Worm (Caenorhabditis elegans) whole organism, midembryonic: ENCODE results near the gene nhr-179.

ENCODE experiments used
- T22C8.4 ChIP-seq: fragments of 200-800 bp; sonication (Bioruptor generic); IDR thresholded peaks from 2 replicates; pipeline ENCODE4 v1.3.6; 2022; ENCODE audit warnings: missing genetic modification characterization, missing compliant biosample characterization
- cog-1 ChIP-seq: sonication (generic microtip); optimal IDR thresholded peaks from 2 replicates; lab custom pipeline; 2016; ENCODE audit warnings: missing genetic modification characterization, missing compliant biosample characterization
- flt-1 ChIP-seq: fragments of 200-800 bp; sonication (Bioruptor generic); IDR thresholded peaks from 2 replicates; pipeline ENCODE4 v1.3.6; 2022; ENCODE audit warnings: missing genetic modification characterization, missing compliant biosample characterization
- klf-2 ChIP-seq: fragments of 200-800 bp; sonication (Bioruptor generic); conservative IDR thresholded peaks from 2 replicates; pipeline ENCODE4 v1.3.6; 2022; ENCODE audit warnings: missing genetic modification reagents, missing genetic modification characterization, missing compliant biosample characterization
- med-1 ChIP-seq: sonication (generic microtip); optimal IDR thresholded peaks from 2 replicates; lab custom pipeline; 2017; ENCODE audit warnings: missing genetic modification characterization, mild to moderate bottlenecking, missing compliant biosample characterization, antibody characterized with exemption, missing genetic modification reagents; ENCODE audit not compliant: insufficient read depth
- ref-1 ChIP-seq: fragments of 200-800 bp; sonication (Bioruptor generic); conservative IDR thresholded peaks from 2 replicates; pipeline ENCODE4 v1.3.6; 2022; ENCODE audit warnings: missing genetic modification reagents, missing genetic modification characterization, missing compliant biosample characterization
- tab-1 ChIP-seq: fragments of 200-800 bp; sonication (Bioruptor generic); IDR thresholded peaks from 2 replicates; pipeline ENCODE4 v1.3.6; 2022; ENCODE audit warnings: missing genetic modification characterization, missing compliant biosample characterization
- ztf-23 ChIP-seq: fragments of 200-800 bp; sonication (Bioruptor generic); IDR thresholded peaks from 2 replicates; pipeline ENCODE4 v1.3.6; 2022; ENCODE audit warnings: missing genetic modification reagents, missing genetic modification characterization, missing compliant biosample characterization
- ztf-29 ChIP-seq: fragments of 200-800 bp; sonication (Bioruptor generic); IDR thresholded peaks from 2 replicates; pipeline ENCODE4 v1.3.6; 2022; ENCODE audit warnings: missing genetic modification reagents, missing genetic modification characterization, missing compliant biosample characterization

The nhr-179 gene

ce11 chrV:1593799-1594420 lies 24.8 kb downstream of the nhr-179 start, which contains the start of gene F16B4.4:
F16B4.4 (plus strand) TSS chrV:1594019.
- TF ChIP-seq ztf-29 (GFP tag; lab: Robert Waterston, UW) (no peak), ref-1 (GFP tag; lab: Robert Waterston, UW) (no peak)

ce11 chrV:1588128-1588527 lies 30.5 kb downstream of the nhr-179 start, which contains the start of gene F16B4.5:
F16B4.5 (plus strand) TSS chrV:1588428.
- TF ChIP-seq ztf-29 (GFP tag; lab: Robert Waterston, UW) (no peak), flt-1 (no peak), tab-1 (GFP tag; lab: Robert Waterston, UW) (no peak)

- TF ChIP-seq med-1 (no peak), T22C8.4 (GFP tag; lab: Robert Waterston, UW) (no peak), ztf-29 (GFP tag; lab: Robert Waterston, UW) (no peak), ztf-23 (GFP tag; lab: Robert Waterston, UW) (no peak), tab-1 (GFP tag; lab: Robert Waterston, UW) (no peak), klf-2 (GFP tag; lab: Robert Waterston, UW) (no peak), ref-1 (GFP tag; lab: Robert Waterston, UW) (no peak), cog-1 (tag; lab: Kevin White, UChicago) (no peak), flt-1 (no peak)
Measured at ce11 chrV:1586906-1587305, 31.8 kb downstream of the nhr-179 start, which contains the start of gene F16B4.6. F16B4.6 (plus strand) TSS chrV:1587206.

DNA sequence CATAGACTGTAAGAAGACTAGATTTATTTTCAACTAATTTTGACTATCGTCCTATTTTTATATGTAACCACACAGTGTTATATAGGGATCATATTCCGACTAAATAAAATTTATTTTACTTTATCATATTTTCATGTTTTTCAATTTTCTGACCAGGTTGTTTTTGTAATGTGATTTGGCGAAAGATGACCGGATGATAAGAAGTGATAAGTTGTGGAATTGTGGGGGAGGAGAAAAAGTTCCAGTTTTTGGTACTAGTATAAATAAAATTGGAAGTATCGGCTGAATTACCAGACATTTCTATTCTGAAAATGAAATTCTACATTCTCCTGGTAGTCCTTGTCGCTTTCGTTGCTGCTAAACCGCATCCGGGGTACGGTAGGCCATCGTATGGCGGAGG lies 33.2 kb downstream of the nhr-179 start, which contains the start of gene F16B4.7:
Gene F16B4.7, plus strand, starts transcription at position 301 of the 400 bp plus-strand sequence.
- TF ChIP-seq ref-1 (GFP tag; lab: Robert Waterston, UW) (no peak), T22C8.4 (GFP tag; lab: Robert Waterston, UW) (no peak), flt-1 (no peak), cog-1 (tag; lab: Kevin White, UChicago) (no peak), tab-1 (GFP tag; lab: Robert Waterston, UW) (no peak), ztf-23 (GFP tag; lab: Robert Waterston, UW) (no peak), klf-2 (GFP tag; lab: Robert Waterston, UW) (no peak), ztf-29 (GFP tag; lab: Robert Waterston, UW) (no peak), med-1 (no peak)

DNA sequence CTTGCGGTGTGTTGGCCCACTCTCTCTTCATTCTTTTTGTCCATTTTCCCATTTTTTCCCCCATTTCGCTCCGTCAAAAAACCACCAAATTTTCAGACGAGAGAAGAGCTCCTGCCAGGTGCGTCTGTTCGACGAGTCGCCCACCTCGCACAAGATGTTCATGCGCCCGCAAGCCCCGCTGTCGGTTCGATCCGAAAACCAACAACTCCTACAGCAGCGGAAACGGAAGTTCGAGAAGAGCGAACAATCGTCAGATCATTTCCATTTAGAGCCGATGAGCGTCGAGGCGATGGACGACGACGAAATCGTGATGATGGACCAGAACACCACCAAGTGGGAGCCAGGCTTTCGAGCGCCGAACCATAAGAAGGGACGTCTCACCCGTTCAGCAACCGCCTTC lies 35.4 kb downstream of the nhr-179 start:
- TF ChIP-seq ztf-23 (GFP tag; lab: Robert Waterston, UW) (0 out of 2 replicates have a peak, but pooled peaks have one; percentile 22), flt-1 (no peak)

DNA sequence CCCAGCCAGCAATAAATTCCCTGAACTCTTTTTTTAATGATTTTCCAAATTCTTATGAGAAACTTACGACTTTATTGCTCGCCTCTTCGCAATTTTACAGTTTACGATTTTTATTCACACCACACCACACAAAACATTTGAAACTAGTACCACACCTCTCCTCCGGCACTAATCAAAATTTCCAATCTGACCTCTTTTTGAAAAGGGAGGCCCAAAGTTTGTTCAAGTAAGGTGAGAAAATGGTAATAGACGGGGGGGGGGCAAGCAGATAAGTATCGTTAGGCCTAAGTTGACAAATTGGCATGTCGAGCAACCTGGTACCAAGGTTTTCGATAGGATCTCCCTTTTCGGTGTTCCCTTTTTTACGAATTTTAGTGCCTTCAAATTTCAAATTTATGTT lies 38.9 kb downstream of the nhr-179 start:
- TF ChIP-seq med-1 = no peak
- TF ChIP-seq klf-2 (GFP tag; lab: Robert Waterston, UW) = no peak
- no peak for TF ChIP-seq ref-1 (GFP tag; lab: Robert Waterston, UW)
- no peak for TF ChIP-seq flt-1
- no peak for TF ChIP-seq T22C8.4 (GFP tag; lab: Robert Waterston, UW)
- no peak for TF ChIP-seq cog-1 (tag; lab: Kevin White, UChicago)
- TF ChIP-seq tab-1 (GFP tag; lab: Robert Waterston, UW) = no peak
- no peak for TF ChIP-seq ztf-23 (GFP tag; lab: Robert Waterston, UW)

ce11 chrV:1578572-1579230 lies 40.0 kb downstream of the nhr-179 start:
- no peak for TF ChIP-seq ztf-29 (GFP tag; lab: Robert Waterston, UW)
- no peak for TF ChIP-seq tab-1 (GFP tag; lab: Robert Waterston, UW)
- TF ChIP-seq klf-2 (GFP tag; lab: Robert Waterston, UW) = no peak
- no peak for TF ChIP-seq flt-1

ce11 chrV:1577092-1577709 lies 41.5 kb downstream of the nhr-179 start:
- no peak for TF ChIP-seq T22C8.4 (GFP tag; lab: Robert Waterston, UW)
- no peak for TF ChIP-seq cog-1 (tag; lab: Kevin White, UChicago)
- 0 out of 2 replicates have a peak, but pooled peaks have one; percentile 37 for TF ChIP-seq ztf-29 (GFP tag; lab: Robert Waterston, UW)
- TF ChIP-seq tab-1 (GFP tag; lab: Robert Waterston, UW) = no peak
- TF ChIP-seq klf-2 (GFP tag; lab: Robert Waterston, UW) = no peak
- peak; percentile 59; the same call in 1 of the 2 replicates for TF ChIP-seq ztf-23 (GFP tag; lab: Robert Waterston, UW)
- TF ChIP-seq ref-1 (GFP tag; lab: Robert Waterston, UW) = no peak
- TF ChIP-seq flt-1 = peak; percentile 51; the same call in 1 of the 2 replicates
- TF ChIP-seq med-1 = no peak

DNA sequence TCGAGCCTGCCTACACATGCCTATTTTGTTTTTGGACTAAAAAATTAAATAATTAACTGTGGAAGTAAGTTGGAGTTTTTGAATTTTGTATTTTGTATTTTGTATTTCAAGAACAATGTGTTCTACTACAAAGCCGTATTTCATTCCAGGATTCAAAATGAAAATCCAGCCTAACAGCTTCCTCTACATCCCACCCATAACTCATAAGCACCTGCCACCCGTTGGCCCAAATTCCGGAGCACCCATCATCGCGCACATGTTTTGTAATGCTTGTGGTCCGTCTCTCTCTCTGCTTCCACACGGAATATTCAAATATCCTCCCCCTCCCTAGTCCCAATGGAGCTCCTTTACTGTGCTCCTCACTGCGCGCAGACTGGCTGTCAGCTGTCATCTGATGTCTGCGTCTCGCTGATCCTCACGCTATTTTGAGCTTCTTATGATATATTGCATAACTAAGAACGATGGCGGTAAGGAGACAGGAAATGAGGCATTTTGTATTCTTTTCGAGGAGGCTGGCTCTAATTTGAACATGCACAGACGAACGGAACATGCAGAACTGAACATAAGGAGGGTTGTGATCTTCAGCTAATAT lies 43.1 kb downstream of the nhr-179 start:
- TF ChIP-seq ztf-23 (GFP tag; lab: Robert Waterston, UW) = 0 out of 2 replicates have a peak, but pooled peaks have one; percentile 18
- no peak for TF ChIP-seq T22C8.4 (GFP tag; lab: Robert Waterston, UW)
- TF ChIP-seq flt-1 = peak; percentile 34; the same call in 1 of the 2 replicates

DNA sequence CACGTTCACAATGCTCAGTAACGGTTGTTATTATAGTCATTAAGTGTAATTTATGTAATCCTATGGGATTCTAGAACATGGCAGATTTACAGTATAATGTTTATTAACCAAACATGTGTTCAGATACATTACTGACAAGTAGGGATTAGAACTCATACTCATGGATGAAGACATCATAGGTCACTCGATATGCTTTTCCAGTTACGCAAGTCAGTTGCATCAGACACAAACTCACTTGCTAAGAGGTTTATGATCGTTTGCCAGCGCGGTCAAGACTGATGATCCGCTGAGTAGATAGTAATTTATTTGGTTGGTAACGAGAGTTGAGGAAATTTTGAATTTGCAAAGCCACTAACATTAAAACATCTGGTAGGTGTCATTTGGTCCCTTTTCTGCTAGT lies 44.1 kb downstream of the nhr-179 start:
- TF ChIP-seq med-1 (no peak), flt-1 (no peak), klf-2 (GFP tag; lab: Robert Waterston, UW) (no peak), ztf-29 (GFP tag; lab: Robert Waterston, UW) (no peak), ztf-23 (GFP tag; lab: Robert Waterston, UW) (no peak), tab-1 (GFP tag; lab: Robert Waterston, UW) (no peak), T22C8.4 (GFP tag; lab: Robert Waterston, UW) (no peak), cog-1 (tag; lab: Kevin White, UChicago) (no peak), ref-1 (GFP tag; lab: Robert Waterston, UW) (no peak)
